Fruit fly (Drosophila melanogaster) S2 (cell line): ENCODE data around the gene Cby.

Experiments used
- CG8478 ChIP-seq: fragments of >200 bp; optimal IDR thresholded peaks from 2 replicates; lab custom pipeline; 2018
- CTCF ChIP-seq, 2 experiments: fragments of >200 bp; optimal IDR thresholded peaks; 2 replicates each; lab custom pipeline; 2018

The Cby gene

DNA sequence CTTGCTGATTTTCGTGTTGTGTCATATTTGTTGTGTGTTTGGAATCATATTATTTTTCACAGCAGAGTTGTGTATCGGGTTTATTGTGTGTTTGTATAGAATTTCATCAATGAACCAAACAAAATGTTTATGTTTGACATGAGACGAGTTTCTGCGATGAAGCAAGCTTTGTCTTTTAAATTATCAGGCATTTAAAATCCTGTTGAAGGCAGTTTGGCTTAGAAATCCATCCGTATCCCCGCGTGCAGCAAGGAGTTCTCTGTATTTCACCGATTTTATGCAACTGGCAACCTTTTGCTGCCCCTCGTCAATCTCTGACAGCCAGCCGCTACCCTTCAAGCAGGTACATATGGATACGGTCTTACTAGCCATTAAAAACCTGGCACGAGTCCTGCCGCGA, at the start of gene Cby, which contains the start of gene CG6569:
Gene Cby, plus strand, starts transcription at position 185 of the 400 bp plus-strand sequence.
Gene CG6569, minus strand, starts transcription at position 101 of the 400 bp plus-strand sequence.
- TF ChIP-seq CTCF (optimal IDR thresholded peaks at IDR 0.05; lab: Kevin White, UChicago) (no peak), CG8478 (lab: Kevin White, UChicago) (no peak)

DNA sequence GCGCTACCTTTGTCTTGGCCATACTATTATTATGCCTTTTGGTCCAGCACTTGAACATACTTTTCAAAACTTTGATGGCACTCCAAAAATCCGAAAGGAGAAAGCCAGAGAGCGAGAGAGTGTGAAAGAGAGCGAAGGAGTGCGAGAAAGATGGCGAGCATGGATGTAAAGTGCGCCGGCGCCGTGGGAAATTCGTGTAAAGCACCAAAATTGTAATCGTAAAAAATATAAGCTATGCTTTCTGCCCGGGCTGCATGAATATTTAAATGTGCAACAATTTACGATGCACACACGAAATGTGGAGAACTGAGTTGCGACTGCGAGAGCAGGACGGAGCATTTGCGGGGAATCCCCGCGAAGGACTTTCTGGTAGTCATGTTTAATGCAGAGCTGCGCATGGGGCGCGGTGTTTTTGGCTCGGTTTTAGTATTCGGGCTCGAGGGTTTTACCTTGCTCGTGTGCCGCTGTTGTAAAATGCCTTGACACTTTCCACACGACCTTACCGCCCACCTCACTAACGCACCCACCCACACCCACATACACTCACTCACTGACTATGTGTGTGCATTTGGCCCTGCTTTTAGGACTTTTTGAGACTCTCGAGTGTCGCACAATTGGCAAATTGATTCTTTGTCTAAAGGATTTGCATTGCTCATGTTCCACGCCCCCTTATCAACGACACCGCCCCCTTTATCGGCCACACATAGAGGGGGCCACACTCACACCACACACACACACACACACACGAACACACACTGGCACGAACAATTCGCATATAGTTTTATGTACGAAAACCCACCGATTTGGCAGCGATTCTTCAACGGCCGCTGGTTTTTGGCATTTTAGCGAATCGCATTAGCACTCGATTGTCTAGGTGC, 45.9 kb upstream of the Cby start:
- TF ChIP-seq CTCF (optimal IDR thresholded peaks at IDR 0.05; lab: Kevin White, UChicago) (no peak), CG8478 (lab: Kevin White, UChicago) (no peak)

DNA sequence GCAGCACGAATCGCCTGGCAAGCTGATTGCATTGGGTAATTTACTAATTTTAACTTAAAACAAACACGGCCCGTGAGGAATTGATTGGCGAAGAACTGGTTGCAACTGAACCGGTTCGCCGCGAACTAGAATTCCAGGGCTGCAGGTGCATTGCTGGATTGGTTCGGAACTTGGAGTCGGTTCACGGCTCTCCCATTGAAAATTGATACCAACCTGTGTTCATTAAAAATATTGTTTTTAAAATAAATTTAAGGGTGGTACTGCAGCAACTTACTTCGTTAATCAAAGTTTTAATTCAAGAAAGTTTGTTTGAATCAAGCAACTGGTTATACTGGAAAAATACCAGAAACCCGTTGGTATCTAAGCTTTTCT, 45.3 kb upstream of the Cby start, which contains the start of gene CASK:
Gene CASK, minus strand, starts transcription at position 113 of the 372 bp plus-strand sequence.
- TF ChIP-seq CTCF (optimal IDR thresholded peaks at IDR 0.05; lab: Kevin White, UChicago) (peak in 1 of 2 experiments; percentile 10), CG8478 (lab: Kevin White, UChicago) (no peak)

DNA sequence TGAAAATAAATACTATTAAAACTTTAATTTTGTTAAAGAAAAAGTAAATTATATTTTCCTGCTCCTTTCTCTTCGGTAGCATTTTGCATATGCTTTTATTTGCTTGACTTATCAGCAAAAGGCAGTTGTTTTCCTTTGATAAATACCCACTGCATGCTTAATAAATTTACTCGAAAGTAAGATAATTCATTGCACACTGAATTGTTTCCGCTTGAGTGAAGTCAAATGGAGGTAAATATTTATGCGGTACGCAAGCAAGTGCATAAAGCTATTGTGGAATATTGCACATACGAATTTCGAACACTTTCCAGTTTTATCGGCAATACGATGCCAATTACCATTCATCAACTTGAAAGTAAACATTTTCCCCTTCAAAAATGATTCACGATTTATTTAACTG, 44.7 kb upstream of the Cby start:
- TF ChIP-seq CTCF (optimal IDR thresholded peaks at IDR 0.05; lab: Kevin White, UChicago) (no peak), CG8478 (lab: Kevin White, UChicago) (no peak)

DNA sequence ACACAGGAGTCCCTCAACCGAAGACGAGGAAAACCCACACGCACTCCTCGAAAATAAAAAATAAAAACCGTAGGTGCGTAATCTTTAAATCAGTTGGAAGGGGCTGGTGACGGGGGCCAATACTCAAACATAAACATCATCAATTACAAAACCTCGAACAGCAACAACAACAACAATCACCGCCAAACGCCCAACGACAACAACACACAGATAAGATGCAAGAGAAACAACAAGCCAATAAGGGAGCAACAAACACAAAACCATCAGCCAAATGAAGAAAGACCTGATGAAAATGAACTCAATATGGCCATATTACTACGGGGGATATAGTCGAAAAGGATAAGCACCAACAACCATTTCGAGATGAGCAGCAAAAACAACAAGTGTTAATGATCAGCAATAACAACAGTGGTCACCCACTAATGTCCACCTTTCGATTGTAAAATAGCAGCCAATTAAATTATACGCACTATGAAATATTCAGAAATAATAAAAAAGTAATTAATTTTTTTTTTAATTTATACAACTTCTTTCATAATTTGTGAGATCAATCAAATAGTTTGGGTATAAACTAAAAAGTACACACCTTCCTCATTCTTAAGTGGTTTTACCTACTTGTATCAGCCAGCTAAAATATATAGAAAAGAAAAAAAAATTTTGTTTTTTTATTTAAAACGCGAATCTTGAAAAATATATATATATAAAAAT, 44.0 kb upstream of the Cby start:
- TF ChIP-seq CTCF (optimal IDR thresholded peaks at IDR 0.05; lab: Kevin White, UChicago) (no peak), CG8478 (lab: Kevin White, UChicago) (no peak)

DNA sequence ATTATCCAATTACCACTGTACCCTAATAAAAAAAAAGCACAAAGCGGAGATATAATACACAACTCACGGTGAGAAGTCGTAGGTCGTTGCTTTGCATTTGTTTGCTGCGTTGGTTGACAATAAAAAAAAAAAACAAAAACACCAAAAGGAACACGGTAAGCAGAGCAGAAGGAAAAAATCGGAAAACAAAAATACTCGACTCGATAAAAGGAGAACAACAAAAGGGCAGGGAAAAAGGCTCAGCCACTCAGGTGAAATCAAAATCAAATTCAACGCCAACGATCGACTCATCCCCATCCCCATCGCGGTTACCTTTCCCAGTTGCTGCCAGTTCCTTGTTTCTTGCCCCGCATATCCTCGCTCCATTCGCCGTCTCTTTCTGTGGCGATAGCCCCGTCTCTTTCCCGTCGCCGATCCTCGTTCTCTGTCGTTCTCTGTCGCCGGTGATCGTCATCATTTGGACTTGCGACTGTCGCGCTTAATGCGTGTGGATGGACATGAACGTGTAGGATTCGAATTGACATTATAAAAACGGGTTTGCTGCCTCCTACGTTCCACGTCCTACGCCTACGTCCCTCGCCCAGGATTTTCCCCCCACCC, 43.3 kb upstream of the Cby start:
- TF ChIP-seq CTCF (optimal IDR thresholded peaks at IDR 0.05; lab: Kevin White, UChicago) = peak in 1 of 2 experiments; percentile 13
- TF ChIP-seq CG8478 (lab: Kevin White, UChicago) = no peak

DNA sequence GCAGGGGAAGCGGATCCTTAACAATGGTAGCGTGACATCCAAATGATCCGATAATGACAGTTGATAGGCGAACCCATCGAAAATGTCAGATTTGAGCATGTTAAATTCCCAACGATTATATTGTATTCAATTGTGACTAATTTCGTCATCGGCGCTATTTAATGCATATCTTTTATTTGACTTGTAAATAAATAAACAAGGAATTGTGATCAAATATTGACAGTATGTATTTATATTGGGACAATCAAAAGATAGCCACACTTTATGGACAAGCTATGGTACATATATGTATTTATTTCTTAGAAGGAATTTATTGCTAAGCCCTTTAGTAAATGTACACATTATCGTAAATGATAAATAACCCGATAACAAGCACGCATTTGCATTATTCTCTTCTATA, 42.7 kb upstream of the Cby start:
- TF ChIP-seq CG8478 (lab: Kevin White, UChicago) (no peak), CTCF (optimal IDR thresholded peaks at IDR 0.05; lab: Kevin White, UChicago) (no peak)

DNA sequence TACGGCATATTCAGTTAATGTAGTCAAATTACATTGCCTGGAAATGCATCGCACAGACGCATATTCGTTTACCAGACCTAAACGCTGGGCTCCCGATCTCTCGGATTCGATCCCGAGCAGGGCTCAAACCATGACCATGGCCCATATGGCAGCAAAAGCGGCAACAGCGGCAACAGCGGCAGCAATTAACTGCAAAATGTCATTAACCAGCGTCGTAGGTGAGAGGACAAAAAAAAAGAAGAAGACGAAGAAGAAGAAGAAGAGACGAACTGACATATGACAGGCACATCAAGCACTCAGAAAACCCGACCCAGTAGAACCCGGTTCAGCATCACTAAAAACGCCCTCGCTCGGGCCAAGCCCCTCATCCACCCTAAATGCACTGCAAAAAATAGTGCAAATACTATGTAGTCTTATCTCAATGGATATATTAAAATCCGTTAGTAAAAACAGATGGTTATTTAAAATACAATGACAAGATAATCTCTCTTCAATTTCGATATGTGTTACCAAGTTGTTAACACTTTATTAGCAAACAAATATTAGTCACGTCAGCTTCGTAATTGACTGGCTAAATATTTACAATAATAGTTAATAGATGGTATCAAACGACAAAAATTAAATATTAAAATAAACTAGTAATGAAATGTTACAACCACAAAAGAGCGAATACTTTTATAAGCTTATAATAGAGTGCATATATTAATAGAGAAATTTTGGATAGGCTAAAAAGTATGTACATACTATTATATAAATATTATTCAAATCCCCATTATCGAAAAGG, 41.8 kb upstream of the Cby start:
- TF ChIP-seq CG8478 (lab: Kevin White, UChicago) (no peak), CTCF (optimal IDR thresholded peaks at IDR 0.05; lab: Kevin White, UChicago) (no peak)

DNA sequence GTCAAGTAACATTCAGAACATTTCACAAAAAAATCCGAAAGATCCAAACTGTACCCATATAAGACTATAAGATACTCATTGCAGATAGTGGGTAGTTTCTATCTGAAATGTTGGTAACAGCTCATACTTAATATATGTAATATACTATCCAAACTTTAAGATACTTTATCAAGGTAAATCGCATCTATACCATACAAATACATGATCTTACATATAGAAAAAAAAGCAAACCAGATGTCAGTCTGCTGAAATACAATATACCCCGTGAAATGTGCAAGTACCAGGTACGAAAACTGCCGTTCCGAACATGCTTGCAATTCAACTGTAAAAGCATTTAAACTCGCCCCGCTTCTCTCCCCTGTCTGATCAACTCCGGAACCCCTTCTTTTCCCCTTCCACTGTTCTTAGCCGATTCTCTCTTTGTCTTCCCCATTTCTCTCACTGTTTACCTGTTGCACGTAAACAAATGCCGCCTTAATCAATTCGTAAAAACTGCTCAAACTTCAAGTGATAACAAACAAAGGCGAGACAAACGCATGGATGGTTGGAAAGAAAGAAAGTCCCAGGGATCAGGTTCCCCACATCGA, 40.3 kb upstream of the Cby start:
- no peak for TF ChIP-seq CTCF (optimal IDR thresholded peaks at IDR 0.05; lab: Kevin White, UChicago)
- no peak for TF ChIP-seq CG8478 (lab: Kevin White, UChicago)

DNA sequence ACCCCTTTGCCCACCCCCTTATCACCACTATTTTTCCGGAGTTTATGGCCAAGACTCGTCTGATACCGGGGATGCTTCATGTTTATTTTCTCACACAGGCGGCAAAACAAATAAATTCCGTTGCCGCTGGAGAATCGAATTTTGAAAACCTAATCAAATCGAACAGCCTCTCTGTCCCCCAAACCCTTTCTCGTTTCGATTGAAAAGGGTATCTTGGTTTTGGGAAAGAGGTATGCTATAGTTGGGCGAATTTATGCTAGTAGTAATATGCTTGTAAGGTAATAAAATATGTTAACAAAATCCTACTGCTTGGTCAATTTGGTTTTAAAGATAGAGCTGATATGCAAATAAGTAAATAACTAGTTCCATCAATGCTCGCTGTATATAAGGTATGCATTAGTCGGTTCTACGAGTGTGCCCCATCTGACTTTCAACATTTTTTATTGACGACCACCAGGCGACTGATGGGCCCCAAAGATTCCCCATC, 39.7 kb upstream of the Cby start:
- TF ChIP-seq CTCF (optimal IDR thresholded peaks at IDR 0.05; lab: Kevin White, UChicago) (no peak), CG8478 (lab: Kevin White, UChicago) (no peak)

DNA sequence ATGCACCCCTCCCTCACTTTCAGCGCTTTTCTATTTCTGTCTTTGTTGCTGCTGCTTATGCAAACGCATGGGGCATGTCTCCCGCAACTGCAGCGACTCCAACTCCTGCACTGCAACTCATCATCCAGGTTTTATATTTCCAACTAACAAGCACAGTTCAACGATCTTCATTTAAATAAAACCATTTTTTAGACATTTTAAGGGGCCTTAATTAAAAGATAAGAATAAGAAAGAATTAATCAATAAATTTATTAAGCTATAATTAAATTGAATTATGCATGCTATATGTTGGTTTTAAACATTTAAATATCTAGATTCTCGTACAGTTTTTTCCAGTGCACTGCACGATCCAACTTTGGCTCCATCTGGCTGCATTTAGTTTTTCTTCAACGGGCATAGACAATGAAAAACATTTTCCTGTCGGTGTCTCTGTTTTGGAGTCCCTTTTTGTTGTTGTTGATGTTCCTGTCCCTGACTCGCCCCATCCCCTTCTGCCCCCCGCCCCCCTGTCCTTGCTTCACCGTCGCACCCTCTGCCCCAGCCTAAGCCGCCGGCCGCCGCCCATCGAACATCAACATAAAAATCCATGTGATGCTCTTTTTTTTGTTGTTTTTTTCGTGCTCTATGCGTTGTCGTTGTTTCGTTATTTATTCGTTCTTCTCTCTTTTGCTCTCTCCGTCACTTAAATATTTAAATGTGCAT, 38.9 kb upstream of the Cby start:
- TF ChIP-seq CG8478 (lab: Kevin White, UChicago) (no peak), CTCF (optimal IDR thresholded peaks at IDR 0.05; lab: Kevin White, UChicago) (no peak)

DNA sequence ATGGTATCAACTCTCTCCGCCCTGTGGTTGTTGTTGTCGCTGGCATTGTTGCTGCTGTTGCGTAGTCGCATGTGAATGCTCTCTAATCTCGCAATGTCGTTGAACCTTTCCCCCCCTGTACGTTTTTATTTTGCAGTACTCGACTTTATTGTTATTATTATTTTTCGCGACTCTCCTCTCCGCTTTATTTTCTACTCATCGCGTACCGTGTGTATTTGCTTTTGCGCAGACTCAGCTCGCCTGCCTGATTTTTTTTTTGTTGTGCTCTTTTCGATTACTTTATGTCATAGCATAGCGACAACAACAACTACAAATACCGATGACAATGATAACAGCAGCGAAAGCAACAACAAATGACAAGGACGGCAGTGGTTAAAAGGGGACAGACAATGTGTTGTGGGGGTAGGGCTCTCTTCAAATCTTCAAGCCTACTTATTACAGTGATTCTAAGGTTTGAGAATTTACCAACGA, 38.3 kb upstream of the Cby start:
- TF ChIP-seq CTCF (optimal IDR thresholded peaks at IDR 0.05; lab: Kevin White, UChicago) (no peak), CG8478 (lab: Kevin White, UChicago) (no peak)

DNA sequence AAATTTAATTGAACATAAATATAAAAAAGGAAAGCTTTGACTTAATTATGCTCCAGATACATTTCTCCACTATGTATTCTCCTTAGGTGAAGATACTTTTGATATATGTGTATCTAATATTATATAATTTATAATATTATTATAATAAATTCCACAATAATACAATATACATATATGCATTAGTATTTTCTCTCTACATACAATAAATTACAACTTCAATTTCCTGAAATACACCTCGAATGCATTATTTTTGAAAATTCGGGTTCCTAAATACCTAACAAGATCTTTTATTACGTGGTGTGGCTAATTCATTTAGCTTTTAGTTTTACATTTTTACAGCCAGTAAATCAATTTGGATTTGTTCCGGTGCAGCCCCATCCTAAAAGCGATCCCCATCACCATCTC, 37.5 kb upstream of the Cby start:
- TF ChIP-seq CTCF (optimal IDR thresholded peaks at IDR 0.05; lab: Kevin White, UChicago) = no peak
- TF ChIP-seq CG8478 (lab: Kevin White, UChicago) = no peak
